Fruit fly (Drosophila melanogaster): ENCODE results near the gene CG6171.

The CG6171 gene

DNA sequence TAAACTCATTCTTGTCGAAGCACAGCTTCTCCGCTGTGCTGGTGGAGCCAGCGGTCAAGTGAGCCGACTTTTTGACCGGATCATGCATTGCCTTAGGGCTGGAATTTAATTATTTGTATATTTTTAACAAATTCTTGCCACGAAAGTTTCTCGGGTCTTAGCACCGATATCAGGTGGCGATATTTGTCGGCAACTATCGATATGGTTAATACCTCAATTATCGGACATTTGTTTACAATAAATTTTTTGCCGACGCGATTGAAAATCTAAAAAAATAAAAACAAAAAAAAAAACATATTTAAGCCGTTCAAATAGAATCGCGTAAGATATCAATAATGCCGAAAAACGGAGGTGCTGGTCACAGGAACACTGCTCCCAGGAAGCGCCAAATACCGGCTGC, 2.2 kb downstream of the CG6171 start, which contains the start of the genes Cog2 and Trax (continued):
- no peak for TF ChIP-seq caup (GFP tag; optimal IDR thresholded peaks at IDR 0.05; ENCODE audit: severe bottlenecking)
- TF ChIP-seq CG9932 (GFP tag; IDR thresholded peaks at IDR 0.05), result no peak
- no peak for TF ChIP-seq CG10366 (GFP tag; IDR thresholded peaks at IDR 0.05)
- no peak for TF ChIP-seq btn (GFP tag; optimal IDR thresholded peaks at IDR 0.05)
- peak; percentile 73 for TF ChIP-seq BEAF-32 (GFP tag; optimal IDR thresholded peaks at IDR 0.05)
- no peak for TF ChIP-seq CG34376 (GFP tag; optimal IDR thresholded peaks at IDR 0.05)
- TF ChIP-seq Doc3 (GFP tag; IDR thresholded peaks at IDR 0.05; ENCODE audit: partially characterized antibody), result peak; percentile 94
- TF ChIP-seq H15 (GFP tag; IDR thresholded peaks at IDR 0.05), result no peak
- no peak for TF ChIP-seq Bteb2 (GFP tag; optimal IDR thresholded peaks at IDR 0.05)
- no peak for TF ChIP-seq CG31365 (tag; optimal IDR thresholded peaks at IDR 0.05)
- TF ChIP-seq CG11456 (GFP tag; IDR thresholded peaks at IDR 0.05), result no peak
- no peak for TF ChIP-seq zfh1 (GFP tag; IDR thresholded peaks at IDR 0.05)
- peak; percentile 36 for TF ChIP-seq pzg (GFP tag; optimal IDR thresholded peaks at IDR 0.05)
- peak; percentile 75 for TF ChIP-seq Sry-δ (GFP tag; optimal IDR thresholded peaks at IDR 0.05)
- TF ChIP-seq Atf3 (GFP tag; optimal IDR thresholded peaks at IDR 0.05), result no peak
- no peak for TF ChIP-seq cwo (GFP tag; optimal IDR thresholded peaks at IDR 0.05)
- TF ChIP-seq slbo (GFP tag; IDR thresholded peaks at IDR 0.05), result no peak
- TF ChIP-seq ase (GFP tag; IDR thresholded peaks at IDR 0.05), result no peak
- TF ChIP-seq ara (GFP tag; IDR thresholded peaks at IDR 0.05), result no peak
- no peak for TF ChIP-seq Myb (GFP tag; optimal IDR thresholded peaks at IDR 0.05)
- no peak for TF ChIP-seq CG17361 (GFP tag; IDR thresholded peaks at IDR 0.05)
- TF ChIP-seq CG8089 (GFP tag; optimal IDR thresholded peaks at IDR 0.05), result no peak
- no peak for TF ChIP-seq Sry-β (GFP tag; optimal IDR thresholded peaks at IDR 0.05)
- TF ChIP-seq CG33213 (GFP tag; optimal IDR thresholded peaks at IDR 0.05), result no peak
- 0 out of 3 replicates have a peak, but pooled peaks have one; percentile 9 for TF ChIP-seq CG34422 (GFP tag; IDR thresholded peaks at IDR 0.05)
- no peak for TF ChIP-seq stc (GFP tag; IDR thresholded peaks at IDR 0.05)
- no peak for TF ChIP-seq vfl (GFP tag; optimal IDR thresholded peaks at IDR 0.05)
- no peak for TF ChIP-seq da (GFP tag; optimal IDR thresholded peaks at IDR 0.05)
- TF ChIP-seq jigr1 (GFP tag; IDR thresholded peaks at IDR 0.05), result no peak
- TF ChIP-seq tin (GFP tag; optimal IDR thresholded peaks at IDR 0.05), result no peak
- TF ChIP-seq CG33557 (GFP tag; optimal IDR thresholded peaks at IDR 0.05), result no peak
- no peak for TF ChIP-seq corto (GFP tag; optimal IDR thresholded peaks at IDR 0.05)
- TF ChIP-seq bbx (GFP tag; IDR thresholded peaks at IDR 0.05; ENCODE audit: partially characterized antibody), result peak; percentile 93
- TF ChIP-seq kay (GFP tag; optimal IDR thresholded peaks at IDR 0.05), result no peak
- TF ChIP-seq Atf6 (GFP tag; IDR thresholded peaks at IDR 0.05), result no peak
- TF ChIP-seq CG4360 (GFP tag; IDR thresholded peaks at IDR 0.05), result no peak
- no peak for TF ChIP-seq otp (GFP tag; IDR thresholded peaks at IDR 0.05)
- no peak for TF ChIP-seq Dip2 (GFP tag; IDR thresholded peaks at IDR 0.05)
- no peak for TF ChIP-seq Fer3 (tag; optimal IDR thresholded peaks at IDR 0.05)
- no peak for TF ChIP-seq insv (GFP tag; optimal IDR thresholded peaks at IDR 0.05)
- no peak for TF ChIP-seq Oaz (GFP tag; IDR thresholded peaks at IDR 0.05)
- peak; percentile 73 for TF ChIP-seq Med (GFP tag)
- no peak for TF ChIP-seq cato (GFP tag; optimal IDR thresholded peaks at IDR 0.05; ENCODE audit: borderline replicate concordance)
- no peak for TF ChIP-seq lov (optimal IDR thresholded peaks at IDR 0.05)
- no peak for TF ChIP-seq lov (GFP tag; IDR thresholded peaks at IDR 0.05)
- TF ChIP-seq lbe (GFP tag; optimal IDR thresholded peaks at IDR 0.05), result no peak
- TF ChIP-seq fru (optimal IDR thresholded peaks at IDR 0.05), result no peak
- no peak for TF ChIP-seq CG3407 (GFP tag; optimal IDR thresholded peaks at IDR 0.05)
- no peak for TF ChIP-seq HLHmδ (GFP tag; optimal IDR thresholded peaks at IDR 0.05)
- TF ChIP-seq sima (GFP tag; optimal IDR thresholded peaks at IDR 0.05), result no peak
- TF ChIP-seq sr (GFP tag; IDR thresholded peaks at IDR 0.05), result no peak
- TF ChIP-seq CG16779 (GFP tag; IDR thresholded peaks at IDR 0.05), result no peak
- TF ChIP-seq MTF-1 (GFP tag; optimal IDR thresholded peaks at IDR 0.05; ENCODE audit: borderline replicate concordance), result no peak

Data from whole organism, embryonic.